Worm (Caenorhabditis elegans) whole organism, midembryonic: Measurements from ENCODE around the gene cept-2.

ENCODE experiments used
- cog-1 ChIP-seq: sonication (generic microtip); optimal IDR thresholded peaks from 2 replicates; lab custom pipeline; 2016; ENCODE audit warnings: missing genetic modification characterization, missing compliant biosample characterization
- flt-1 ChIP-seq: fragments of 200-800 bp; sonication (Bioruptor generic); IDR thresholded peaks from 2 replicates; pipeline ENCODE4 v1.3.6; 2022; ENCODE audit warnings: missing genetic modification characterization, missing compliant biosample characterization
- med-1 ChIP-seq: sonication (generic microtip); optimal IDR thresholded peaks from 2 replicates; lab custom pipeline; 2017; ENCODE audit warnings: missing genetic modification characterization, mild to moderate bottlenecking, missing compliant biosample characterization, antibody characterized with exemption, missing genetic modification reagents; ENCODE audit not compliant: insufficient read depth
- ref-1 ChIP-seq: fragments of 200-800 bp; sonication (Bioruptor generic); conservative IDR thresholded peaks from 2 replicates; pipeline ENCODE4 v1.3.6; 2022; ENCODE audit warnings: missing genetic modification reagents, missing genetic modification characterization, missing compliant biosample characterization
- tab-1 ChIP-seq: fragments of 200-800 bp; sonication (Bioruptor generic); IDR thresholded peaks from 2 replicates; pipeline ENCODE4 v1.3.6; 2022; ENCODE audit warnings: missing genetic modification characterization, missing compliant biosample characterization
- ztf-23 ChIP-seq: fragments of 200-800 bp; sonication (Bioruptor generic); IDR thresholded peaks from 2 replicates; pipeline ENCODE4 v1.3.6; 2022; ENCODE audit warnings: missing genetic modification reagents, missing genetic modification characterization, missing compliant biosample characterization
- ztf-29 ChIP-seq: fragments of 200-800 bp; sonication (Bioruptor generic); IDR thresholded peaks from 2 replicates; pipeline ENCODE4 v1.3.6; 2022; ENCODE audit warnings: missing genetic modification reagents, missing genetic modification characterization, missing compliant biosample characterization

DNA sequence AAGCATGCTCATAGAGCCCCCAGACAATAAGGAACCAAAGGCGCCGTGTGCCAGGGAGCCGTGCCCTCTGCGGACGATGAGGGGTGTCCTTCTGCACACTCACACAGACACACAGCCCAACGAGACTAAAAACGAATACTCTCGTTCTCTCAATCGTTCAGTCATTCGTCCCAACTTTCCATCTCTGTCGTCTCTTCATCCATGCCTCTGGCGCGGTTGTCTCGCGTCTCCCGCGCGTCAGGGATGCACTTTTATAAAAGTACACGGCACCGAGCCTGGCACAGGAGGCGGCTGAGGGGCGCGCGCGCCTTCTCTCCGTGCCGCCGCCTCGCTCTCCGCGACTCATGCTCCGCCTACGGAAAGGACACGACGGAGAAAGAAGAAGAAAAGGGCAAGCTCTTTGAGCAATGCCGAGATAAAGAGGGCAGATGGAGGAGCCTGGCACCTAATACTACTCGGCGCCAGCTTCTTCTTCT lies 19.0 kb downstream of the cept-2 start:
- TF ChIP-seq flt-1 = no peak
- TF ChIP-seq cog-1 (tag; lab: Kevin White, UChicago) = no peak
- no peak for TF ChIP-seq med-1 (GFP tag; lab: Kevin White, UChicago)
- no peak for TF ChIP-seq ref-1
- no peak for TF ChIP-seq ztf-23
- no peak for TF ChIP-seq tab-1
- TF ChIP-seq ztf-29 (GFP tag; lab: Robert Waterston, UW) = no peak
